Fruit fly (Drosophila melanogaster): Measurements from ENCODE around the gene CG1640.

DNA sequence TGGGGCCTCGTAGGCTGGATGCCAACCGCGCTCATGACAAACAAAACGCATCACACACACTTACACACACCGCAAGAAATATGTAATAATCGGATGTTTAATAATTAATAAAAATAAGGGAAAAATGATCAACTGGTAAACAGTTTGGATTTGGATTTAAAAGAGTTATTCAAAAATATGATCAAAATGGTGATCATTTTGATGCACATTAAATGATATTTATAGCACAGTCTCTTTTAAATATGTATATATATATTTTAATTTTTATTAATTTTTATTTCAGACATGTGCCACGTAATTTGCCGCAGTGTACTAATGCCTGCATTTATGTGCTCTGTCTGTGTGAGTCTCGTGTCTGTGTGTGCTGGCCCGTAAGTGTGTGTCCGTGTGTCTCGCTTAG lies 25.1 kb upstream of the CG1640 start:
- no peak for TF ChIP-seq ttk (optimal IDR thresholded peaks at IDR 0.05)
- no peak for TF ChIP-seq insv (optimal IDR thresholded peaks at IDR 0.05)
- TF ChIP-seq Myc (optimal IDR thresholded peaks at IDR 0.05): no peak
- no peak for TF ChIP-seq h (optimal IDR thresholded peaks at IDR 0.05)
- no peak for TF ChIP-seq Sin3A (optimal IDR thresholded peaks at IDR 0.05)

Data from Kc167 (cell line).